Worm (Caenorhabditis elegans) whole organism, L3 larva: ENCODE measurements around the gene chin-1.

Experiments
- R02D3.7 ChIP-seq: fragments of 150-350 bp; optimal IDR thresholded peaks from 2 replicates; lab custom pipeline; 2014; ENCODE audit warnings: missing biosample characterization, missing genetic modification characterization
- ZK546.5 ChIP-seq: sonication (generic microtip); optimal IDR thresholded peaks from 2 replicates; lab custom pipeline; 2017; ENCODE audit warnings: missing biosample characterization, missing genetic modification characterization
- ama-1 ChIP-seq: fragments of 150-350 bp; optimal IDR thresholded peaks from 2 replicates; lab custom pipeline; 2018
- ceh-28 ChIP-seq: fragments of 150-350 bp; optimal IDR thresholded peaks from 2 replicates; lab custom pipeline; 2014; ENCODE audit warnings: missing biosample characterization, missing genetic modification reagents, missing genetic modification characterization
- egl-27 ChIP-seq: sonication (generic microtip); optimal IDR thresholded peaks from 4 replicates; lab custom pipeline; 2017; ENCODE audit warnings: missing biosample characterization, missing genetic modification reagents, missing genetic modification characterization
- elt-1 ChIP-seq: fragments of 150-350 bp; optimal IDR thresholded peaks from 2 replicates; lab custom pipeline; 2014; ENCODE audit warnings: missing biosample characterization, missing genetic modification characterization
- elt-3 ChIP-seq, 3 experiments: fragments of 150-350 bp in 1 of 3; sonication (generic microtip) in 2 of 3; optimal IDR thresholded peaks; 2 replicates in 2 of 3; 4 replicates in 1 of 3; lab custom pipeline; 2014 to 2017; ENCODE audit warnings: missing biosample characterization in 3 of 3, missing genetic modification characterization in 3 of 3
- fos-1 ChIP-seq: fragments of 150-350 bp; optimal IDR thresholded peaks from 2 replicates; lab custom pipeline; 2014; ENCODE audit warnings: missing biosample characterization, missing genetic modification characterization
- nfya-1 ChIP-seq: sonication (generic microtip); optimal IDR thresholded peaks from 2 replicates; lab custom pipeline; 2017; ENCODE audit warnings: missing genetic modification characterization, mild to moderate bottlenecking, missing compliant biosample characterization, antibody characterized with exemption, moderate library complexity; ENCODE audit not compliant: insufficient read depth
- nhr-11 ChIP-seq: fragments of 150-350 bp; optimal IDR thresholded peaks from 2 replicates; lab custom pipeline; 2014; ENCODE audit warnings: missing biosample characterization, missing genetic modification characterization
- nhr-237 ChIP-seq: fragments of 150-350 bp; optimal IDR thresholded peaks from 2 replicates; lab custom pipeline; 2014; ENCODE audit warnings: missing biosample characterization, missing genetic modification characterization
- snpc-4 ChIP-seq: fragments of 150-350 bp; optimal IDR thresholded peaks from 2 replicates; lab custom pipeline; 2014; ENCODE audit warnings: missing biosample characterization, missing genetic modification characterization
- unc-39 ChIP-seq: sonication (generic microtip); optimal IDR thresholded peaks from 4 replicates; lab custom pipeline; 2017; ENCODE audit warnings: missing biosample characterization, missing genetic modification characterization
- ztf-11 ChIP-seq: fragments of 150-350 bp; optimal IDR thresholded peaks from 2 replicates; lab custom pipeline; 2014; ENCODE audit warnings: missing biosample characterization, missing genetic modification characterization

DNA sequence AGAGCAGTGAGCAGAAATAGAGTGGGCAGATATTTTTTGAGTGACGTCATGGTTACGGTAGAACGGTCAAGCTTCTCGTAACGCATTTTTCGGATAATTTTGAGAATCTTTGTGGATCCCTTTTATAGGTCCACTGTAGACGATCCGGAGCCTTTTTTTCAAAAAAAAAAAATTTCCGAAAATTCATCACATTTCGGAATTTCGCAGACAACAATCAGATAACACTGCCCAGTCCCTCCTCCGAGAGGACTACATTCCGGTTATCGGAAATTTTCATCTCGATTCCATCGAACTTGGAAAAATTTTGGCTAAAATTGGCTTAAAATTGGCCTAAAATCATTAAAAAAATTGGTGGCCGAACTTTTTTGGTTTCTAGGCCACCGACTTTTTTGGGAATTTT lies 22.9 kb upstream of the chin-1 start, which contains the start of gene BE0003N10.6:
- TF ChIP-seq unc-39 (tag; lab: Kevin White, UChicago) (no peak), ztf-11 (tag; lab: Kevin White, UChicago) (no peak), fos-1 (no peak), nhr-11 (tag; lab: Kevin White, UChicago) (no peak), nhr-237 (no peak), egl-27 (tag; lab: Kevin White, UChicago) (no peak), elt-1 (tag; lab: Kevin White, UChicago) (no peak), ZK546.5 (tag; lab: Kevin White, UChicago) (no peak), nfya-1 (tag; lab: Kevin White, UChicago) (no peak), snpc-4 (tag; lab: Kevin White, UChicago) (no peak), elt-3 (tag; optimal IDR thresholded peaks at IDR 0.05; lab: Kevin White, UChicago) (no peak), ama-1 (lab: Kevin White, UChicago) (no peak), ceh-28 (tag; lab: Kevin White, UChicago) (no peak), R02D3.7 (tag; lab: Kevin White, UChicago) (no peak)
